Fruit fly (Drosophila melanogaster) Kc167 (cell line): ENCODE data around the gene prd1.

Experiments
- Myc ChIP-seq: fragments of >200 bp; optimal IDR thresholded peaks from 2 replicates; lab custom pipeline; 2017; ENCODE audit warnings: missing external identifiers
- Sin3A ChIP-seq: fragments of >200 bp; optimal IDR thresholded peaks from 2 replicates; lab custom pipeline; 2018; ENCODE audit warnings: missing external identifiers

- no peak for TF ChIP-seq Sin3A (lab: Kevin White, UChicago)
- no peak for TF ChIP-seq Myc (lab: Kevin White, UChicago)
These were observed 37.2 kb downstream of the prd1 start, which contains the start of gene CG6923 for dm6 chr3R:11749297-11750293.
